Fruit fly (Drosophila melanogaster) S2 (cell line): ENCODE measurements around the gene CG31606.

Experiments
- CG8478 ChIP-seq: fragments of >200 bp; optimal IDR thresholded peaks from 2 replicates; lab custom pipeline; 2018
- CTCF ChIP-seq, 2 experiments: fragments of >200 bp; optimal IDR thresholded peaks; 2 replicates each; lab custom pipeline; 2018

DNA sequence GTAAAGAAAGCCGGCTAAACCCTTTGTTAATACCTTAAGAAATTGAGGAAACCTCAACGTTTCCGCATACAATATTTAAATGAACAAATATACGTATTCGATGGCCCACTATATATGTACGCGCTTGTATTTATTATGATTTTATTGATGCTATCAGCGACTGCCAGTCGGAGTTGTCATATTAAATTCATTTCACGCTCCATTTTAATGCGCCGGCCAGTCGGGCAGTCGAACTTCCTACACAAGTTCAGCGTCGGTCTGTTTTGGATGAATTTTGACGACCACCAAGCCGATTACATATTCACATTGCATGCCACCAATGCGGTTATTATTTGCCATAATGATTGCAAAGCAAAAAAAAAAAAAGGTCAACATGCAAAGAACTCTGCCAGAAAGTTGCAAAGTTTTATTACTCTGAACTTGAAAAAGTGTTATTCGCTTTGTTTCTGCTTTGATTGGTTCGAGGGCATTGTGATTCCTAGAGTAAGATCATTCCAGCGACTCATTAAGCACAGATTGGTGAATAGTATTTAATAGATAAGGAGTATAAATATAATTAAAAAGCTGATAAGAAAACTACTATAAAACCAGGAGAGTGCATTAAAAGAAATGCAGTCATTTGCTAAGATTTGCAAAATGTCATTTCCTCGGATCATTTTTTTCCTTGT, at the start of gene CG31606:
- no peak for TF ChIP-seq CTCF (optimal IDR thresholded peaks at IDR 0.05; lab: Kevin White, UChicago)
- no peak for TF ChIP-seq CG8478
